ENCODE assay signal across 2 worm cellular contexts in genomic region chrIV:9821621-9822020, ce11.
TF ChIP-seq lines count a peak whose summit lies in the region.

Gene col-123, plus strand, starts transcription at chrIV:9821921.

TF ChIP-seq in whole organism, L1 larva, 84 proteins besides CTCF, POLR2A, EP300 and RAD21:
- TF ChIP-seq blmp-1 (tag; optimal IDR thresholded peaks at IDR 0.05; lab: Kevin White, UChicago) = peak; percentile 53
- TF ChIP-seq grh-1 (GFP tag; IDR thresholded peaks at IDR 0.05; lab: Robert Waterston, UW) = no peak

TF ChIP-seq in whole organism, L3 larva, 47 proteins besides CTCF, POLR2A, EP300 and RAD21:
- TF ChIP-seq unc-39 (tag; optimal IDR thresholded peaks at IDR 0.05; lab: Kevin White, UChicago) = no peak
- peak; percentile 40 for TF ChIP-seq nhr-23 (tag; optimal IDR thresholded peaks at IDR 0.05; lab: Kevin White, UChicago)
- no peak for TF ChIP-seq ama-1 (optimal IDR thresholded peaks at IDR 0.05; lab: Kevin White, UChicago)
